Fruit fly (Drosophila melanogaster): ENCODE data around the gene CG32240.
A peak's percentile ranks its signal among the peaks of the same experiment; 100 is the strongest.

Gene CG32240

dm6 chr3L:4363887-4364794, 17.3 kb downstream of the CG32240 start, which contains the start of the genes Cip4 and mRpS6 (continued):
- TF ChIP-seq Dif (GFP tag; optimal IDR thresholded peaks at IDR 0.05; ENCODE audit: partially characterized antibody): peak; percentile 38
- peak; percentile 79 for TF ChIP-seq Sp1 (GFP tag; optimal IDR thresholded peaks at IDR 0.05)
- TF ChIP-seq tai (GFP tag; optimal IDR thresholded peaks at IDR 0.05): peak; percentile 72
- TF ChIP-seq sv (GFP tag; optimal IDR thresholded peaks at IDR 0.05): peak; percentile 70
- TF ChIP-seq OdsH (GFP tag; optimal IDR thresholded peaks at IDR 0.05): peak; percentile 69
- no peak for TF ChIP-seq dsf (GFP tag; optimal IDR thresholded peaks at IDR 0.05; ENCODE audit: borderline replicate concordance)
- TF ChIP-seq foxo (GFP tag; optimal IDR thresholded peaks at IDR 0.05): peak in 1 of 2 experiments; percentile 84
- no peak for TF ChIP-seq N (GFP tag; optimal IDR thresholded peaks at IDR 0.05)
- TF ChIP-seq CG9705 (GFP tag; optimal IDR thresholded peaks at IDR 0.05): no peak
- TF ChIP-seq rgr (GFP tag; optimal IDR thresholded peaks at IDR 0.05): peak; percentile 84
- no peak for TF ChIP-seq Jra (GFP tag; optimal IDR thresholded peaks at IDR 0.05)
- no peak for TF ChIP-seq lola (GFP tag; optimal IDR thresholded peaks at IDR 0.05)
- peak; percentile 34 for TF ChIP-seq Rel (GFP tag; optimal IDR thresholded peaks at IDR 0.05)
- TF ChIP-seq Rel (tag; optimal IDR thresholded peaks at IDR 0.05): peak; percentile 53
- peak; percentile 79 for TF ChIP-seq Hnf4 (GFP tag; optimal IDR thresholded peaks at IDR 0.05)
- no peak for TF ChIP-seq dl (GFP tag; optimal IDR thresholded peaks at IDR 0.05; ENCODE audit: insufficient read depth in 1 of 2, partially characterized antibody in 2 of 2)
- no peak for TF ChIP-seq Abd-B (GFP tag; optimal IDR thresholded peaks at IDR 0.05)

- no peak for TF ChIP-seq Rel (GFP tag; optimal IDR thresholded peaks at IDR 0.05)
- no peak for TF ChIP-seq Rel (tag; optimal IDR thresholded peaks at IDR 0.05)
- TF ChIP-seq Jra (GFP tag; optimal IDR thresholded peaks at IDR 0.05): no peak
- TF ChIP-seq Vsx2 (GFP tag; optimal IDR thresholded peaks at IDR 0.05; ENCODE audit: partially characterized antibody): no peak
- TF ChIP-seq Hr83 (GFP tag; optimal IDR thresholded peaks at IDR 0.05; ENCODE audit: poor library complexity, severe bottlenecking): no peak
- no peak for TF ChIP-seq usp (GFP tag; optimal IDR thresholded peaks at IDR 0.05)
- TF ChIP-seq lola (GFP tag; optimal IDR thresholded peaks at IDR 0.05): no peak
- TF ChIP-seq Abd-B (GFP tag; optimal IDR thresholded peaks at IDR 0.05): no peak
- TF ChIP-seq Mio (GFP tag; optimal IDR thresholded peaks at IDR 0.05): no peak
- TF ChIP-seq tai (GFP tag; optimal IDR thresholded peaks at IDR 0.05): no peak
- no peak for TF ChIP-seq CG32264 (GFP tag; optimal IDR thresholded peaks at IDR 0.05)
- no peak for TF ChIP-seq GATAd (GFP tag; optimal IDR thresholded peaks at IDR 0.05)
- TF ChIP-seq br (GFP tag; optimal IDR thresholded peaks at IDR 0.05): no peak
- TF ChIP-seq pan (optimal IDR thresholded peaks at IDR 0.05): no peak
- no peak for TF ChIP-seq brk (GFP tag; optimal IDR thresholded peaks at IDR 0.05)
Measured at dm6 chr3L:4363484-4363883, 17.9 kb downstream of the CG32240 start.

dm6 chr3L:4362937-4363336, 18.5 kb downstream of the CG32240 start:
- TF ChIP-seq foxo (GFP tag; optimal IDR thresholded peaks at IDR 0.05) (no peak), pan (optimal IDR thresholded peaks at IDR 0.05) (no peak), Rel (GFP tag; optimal IDR thresholded peaks at IDR 0.05) (no peak), Rel (tag; optimal IDR thresholded peaks at IDR 0.05) (no peak), br (GFP tag; optimal IDR thresholded peaks at IDR 0.05) (no peak), Mio (GFP tag; optimal IDR thresholded peaks at IDR 0.05) (no peak), sv (GFP tag; optimal IDR thresholded peaks at IDR 0.05) (no peak), Myc (optimal IDR thresholded peaks at IDR 0.05) (no peak), HLH106 (tag; optimal IDR thresholded peaks at IDR 0.05) (no peak)

dm6 chr3L:4360376-4360703, 21.1 kb downstream of the CG32240 start:
- no peak for TF ChIP-seq HLH106 (tag; optimal IDR thresholded peaks at IDR 0.05)
- TF ChIP-seq h (GFP tag; optimal IDR thresholded peaks at IDR 0.05): peak; percentile 45
- peak; percentile 50 for TF ChIP-seq CrebA (GFP tag; optimal IDR thresholded peaks at IDR 0.05; ENCODE audit: borderline replicate concordance)
- no peak for TF ChIP-seq br (GFP tag; optimal IDR thresholded peaks at IDR 0.05)
- peak; percentile 35 for TF ChIP-seq Dif (GFP tag; optimal IDR thresholded peaks at IDR 0.05; ENCODE audit: partially characterized antibody)
- TF ChIP-seq Vsx2 (GFP tag; optimal IDR thresholded peaks at IDR 0.05; ENCODE audit: partially characterized antibody): peak; percentile 53
- TF ChIP-seq ey (GFP tag; optimal IDR thresholded peaks at IDR 0.05): no peak
- no peak for TF ChIP-seq CG32264 (GFP tag; optimal IDR thresholded peaks at IDR 0.05)
- no peak for TF ChIP-seq woc (GFP tag; optimal IDR thresholded peaks at IDR 0.05)
- peak; percentile 3 for TF ChIP-seq brk (GFP tag; optimal IDR thresholded peaks at IDR 0.05)
- TF ChIP-seq Abd-B (GFP tag; optimal IDR thresholded peaks at IDR 0.05): no peak
- no peak for TF ChIP-seq usp (GFP tag; optimal IDR thresholded peaks at IDR 0.05)
- no peak for TF ChIP-seq pan (optimal IDR thresholded peaks at IDR 0.05)
- no peak for TF ChIP-seq lola (GFP tag; optimal IDR thresholded peaks at IDR 0.05)
- TF ChIP-seq sage (GFP tag; optimal IDR thresholded peaks at IDR 0.05): peak; percentile 7
